Worm (Caenorhabditis elegans): Measurements from ENCODE around the gene gpdh-2.

DNA sequence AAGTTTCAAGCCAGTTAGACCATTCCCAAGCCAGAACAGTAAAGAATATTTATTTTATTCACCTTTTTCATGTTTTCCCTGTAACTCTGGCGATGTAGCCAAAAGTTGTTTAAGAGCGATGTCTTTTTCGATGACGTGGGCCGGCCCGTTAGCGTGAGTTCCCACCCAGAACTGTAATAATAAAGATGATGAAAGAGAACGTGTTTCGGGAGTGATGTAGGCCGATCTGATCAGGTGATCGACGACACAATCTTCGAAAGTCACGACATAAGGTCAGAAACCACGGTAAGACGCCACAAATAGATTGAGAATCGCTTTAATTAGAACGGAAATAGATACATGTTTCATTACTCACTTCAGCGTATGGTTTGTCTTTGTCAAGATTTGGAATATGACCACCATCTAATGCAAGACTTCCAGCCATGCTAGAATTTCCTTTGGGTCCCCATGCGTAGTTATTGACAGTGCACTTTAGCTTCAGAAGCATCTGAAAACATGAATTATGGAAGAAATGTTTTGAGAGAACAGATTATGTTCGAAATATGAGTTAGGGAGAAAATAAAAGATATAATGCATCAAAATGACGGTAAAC, 51.9 kb downstream of the gpdh-2 start, which contains the start of gene ZK632.4:
- no peak for TF ChIP-seq fkh-10 (GFP tag; optimal IDR thresholded peaks at IDR 0.05)
- no peak for TF ChIP-seq fos-1 (tag; optimal IDR thresholded peaks at IDR 0.05)
- TF ChIP-seq lsy-2 (tag; optimal IDR thresholded peaks at IDR 0.05) = no peak
